Fruit fly (Drosophila melanogaster): ENCODE data around the gene CG43163.

DNA sequence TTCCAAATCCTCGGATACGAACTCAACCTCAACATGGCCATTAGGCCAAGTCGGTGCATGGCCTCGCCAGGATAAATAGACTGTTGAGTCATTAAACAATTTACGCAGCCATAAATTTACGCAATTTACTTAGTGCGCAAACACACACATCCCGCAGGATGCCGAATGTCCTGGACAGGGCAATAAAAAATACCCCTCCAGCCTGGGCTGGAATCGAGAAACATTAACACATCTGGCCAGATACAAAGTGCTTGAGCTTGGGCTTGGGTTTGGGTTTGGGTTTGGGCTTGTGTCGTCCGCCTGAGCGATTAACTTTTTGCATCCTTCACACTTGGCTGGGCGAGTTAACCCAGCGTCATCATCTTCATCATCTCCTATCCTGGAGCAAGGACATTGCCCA is 34.7 kb upstream of the CG43163 start:
- TF ChIP-seq psq (GFP tag; optimal IDR thresholded peaks at IDR 0.05) (no peak), brk (GFP tag; optimal IDR thresholded peaks at IDR 0.05) (no peak), Vsx2 (GFP tag; optimal IDR thresholded peaks at IDR 0.05; ENCODE audit: partially characterized antibody) (no peak), dsf (GFP tag; optimal IDR thresholded peaks at IDR 0.05; ENCODE audit: borderline replicate concordance) (no peak), CG32264 (GFP tag; optimal IDR thresholded peaks at IDR 0.05) (no peak), pan (optimal IDR thresholded peaks at IDR 0.05) (no peak), Mio (GFP tag; optimal IDR thresholded peaks at IDR 0.05) (no peak)

Measured in whole organism, wandering third instar larva.